Fruit fly (Drosophila melanogaster) S2 (cell line): ENCODE measurements around the gene CG14659.

Experiments
- CG8478 ChIP-seq: fragments of >200 bp; optimal IDR thresholded peaks from 2 replicates; lab custom pipeline; 2018
- CTCF ChIP-seq, 2 experiments: fragments of >200 bp; optimal IDR thresholded peaks; 2 replicates each; lab custom pipeline; 2018

The CG14659 gene

DNA sequence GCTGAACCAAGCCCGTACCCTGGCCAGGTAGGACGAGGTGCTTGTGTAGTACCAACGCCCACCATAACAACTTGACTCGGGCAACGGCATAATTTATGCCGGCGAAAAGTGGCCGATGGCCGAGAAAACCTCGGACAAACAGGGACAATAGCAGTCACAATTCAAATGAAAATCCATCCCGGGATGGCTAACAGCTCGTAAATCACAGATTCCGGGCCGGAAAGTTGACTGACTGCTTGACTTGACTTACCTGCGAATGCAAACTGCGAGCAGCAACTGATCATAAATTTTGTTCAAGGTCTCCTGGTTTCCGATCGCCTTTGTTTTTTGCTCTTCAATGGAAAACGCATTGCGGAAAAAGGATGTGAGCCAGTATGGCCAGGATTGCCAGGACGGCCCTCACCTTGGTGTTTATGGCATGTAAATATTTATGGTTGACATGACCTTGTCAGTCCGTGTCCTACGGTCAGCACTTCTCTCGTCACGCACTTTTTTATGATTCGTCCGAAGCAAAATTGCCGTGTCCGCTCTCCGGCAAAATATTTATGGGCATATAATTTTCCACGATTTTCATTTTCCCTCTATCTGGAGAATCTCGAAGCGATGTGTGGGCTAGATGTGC, 18.0 kb upstream of the CG14659 start:
- TF ChIP-seq CTCF (optimal IDR thresholded peaks at IDR 0.05; lab: Kevin White, UChicago) = no peak

DNA sequence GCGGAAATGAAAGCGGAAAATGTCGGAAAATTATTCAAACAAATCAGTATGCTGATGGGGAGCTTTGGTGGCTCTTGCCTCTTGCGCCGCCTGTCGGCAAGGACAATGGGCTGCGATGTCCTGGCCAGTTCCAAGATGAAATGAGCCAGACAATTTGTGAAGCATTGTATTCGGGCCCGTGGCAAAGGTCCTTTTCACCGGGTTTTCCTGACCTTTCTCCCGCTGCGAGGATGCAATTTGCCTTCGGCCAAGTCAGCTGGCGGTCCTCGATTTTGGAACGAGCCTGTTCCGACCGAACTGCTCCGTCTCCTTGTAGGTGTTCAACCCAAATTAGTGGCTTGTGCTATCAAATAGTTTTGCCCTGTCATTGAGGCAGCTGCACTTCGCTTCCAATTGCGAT, 16.3 kb upstream of the CG14659 start:
- no peak for TF ChIP-seq CG8478 (lab: Kevin White, UChicago)
- no peak for TF ChIP-seq CTCF (optimal IDR thresholded peaks at IDR 0.05; lab: Kevin White, UChicago)

DNA sequence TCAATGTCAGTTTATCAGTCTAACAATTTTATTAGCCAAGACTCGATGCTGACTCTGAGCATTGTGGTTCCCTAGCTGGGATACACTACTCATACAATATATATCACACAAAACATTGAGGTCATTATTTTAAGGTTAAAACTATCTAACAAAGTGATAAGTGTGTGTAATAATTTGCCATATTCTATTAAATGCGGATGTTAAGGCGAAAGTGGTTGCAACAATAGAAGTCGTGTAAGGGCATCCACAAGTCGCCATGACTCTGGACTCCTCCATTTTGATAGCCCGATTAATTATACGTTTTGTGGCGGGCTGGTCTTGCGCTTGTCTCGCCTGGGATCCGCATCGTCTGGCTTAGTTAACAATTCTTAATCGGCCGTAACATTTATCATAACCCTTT, 15.7 kb upstream of the CG14659 start:
- TF ChIP-seq CTCF (optimal IDR thresholded peaks at IDR 0.05; lab: Kevin White, UChicago) = no peak
- TF ChIP-seq CG8478 (lab: Kevin White, UChicago) = no peak

DNA sequence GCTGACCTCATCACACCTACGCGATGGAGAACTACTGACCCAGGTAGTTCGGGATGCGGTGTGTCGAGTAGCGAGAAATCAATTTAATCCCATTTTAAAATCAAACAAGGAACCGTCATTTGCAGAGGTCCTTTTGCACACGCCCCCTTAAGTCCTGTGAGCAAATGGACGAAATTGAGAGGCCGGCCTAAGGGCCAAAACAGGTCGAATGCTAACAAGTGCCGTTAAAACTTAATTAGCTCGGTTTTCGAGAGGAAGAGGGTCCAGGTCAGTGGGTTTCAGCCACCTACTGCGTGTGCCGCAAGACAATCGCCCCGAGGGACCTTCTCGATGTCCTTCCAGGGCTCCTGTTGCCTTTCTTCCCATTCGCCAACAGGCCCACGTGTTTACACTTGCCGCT, 15.1 kb upstream of the CG14659 start:
- no peak for TF ChIP-seq CG8478 (lab: Kevin White, UChicago)
- no peak for TF ChIP-seq CTCF (optimal IDR thresholded peaks at IDR 0.05; lab: Kevin White, UChicago)

DNA sequence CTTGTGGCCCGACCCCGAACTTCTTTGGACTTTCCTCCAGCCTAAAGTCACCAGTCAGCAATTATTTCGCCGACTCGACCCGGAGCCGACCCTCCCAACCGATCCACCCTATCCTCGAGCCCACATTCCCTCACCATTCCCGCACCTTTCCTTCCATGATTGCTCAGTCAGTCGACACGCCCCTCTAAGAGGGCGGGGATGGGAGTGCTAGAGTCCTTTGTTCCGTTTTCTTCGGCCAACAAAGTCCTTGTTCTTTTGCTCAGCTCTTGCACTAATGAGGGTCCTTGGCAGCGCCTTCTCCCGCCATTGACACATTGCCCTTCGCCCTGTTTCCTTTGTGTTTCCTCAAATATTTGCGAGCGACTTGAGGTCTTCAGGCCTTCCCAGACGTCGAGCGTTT, 14.3 kb upstream of the CG14659 start:
- TF ChIP-seq CTCF (optimal IDR thresholded peaks at IDR 0.05; lab: Kevin White, UChicago) (no peak), CG8478 (lab: Kevin White, UChicago) (no peak)

DNA sequence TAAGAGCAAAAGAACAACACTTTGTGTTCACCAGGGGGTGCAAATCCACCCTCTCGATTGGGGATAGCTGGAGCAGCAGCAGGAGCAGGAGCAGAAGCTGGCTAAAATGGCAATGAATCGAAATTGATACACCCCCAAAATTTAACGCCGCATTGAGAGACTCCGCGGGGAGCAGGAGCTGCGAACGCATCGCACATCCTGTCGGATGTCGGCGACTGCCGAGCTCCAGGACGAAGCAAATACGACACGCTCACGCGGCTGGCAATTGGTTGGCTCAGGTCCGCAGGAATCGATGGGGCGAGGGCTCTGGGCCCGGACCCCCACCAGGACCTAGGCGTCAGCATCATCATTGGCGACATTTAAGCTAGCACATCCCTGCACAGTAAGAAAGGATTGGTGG, 11.9 kb upstream of the CG14659 start:
- TF ChIP-seq CTCF (optimal IDR thresholded peaks at IDR 0.05; lab: Kevin White, UChicago) = no peak
- no peak for TF ChIP-seq CG8478 (lab: Kevin White, UChicago)

DNA sequence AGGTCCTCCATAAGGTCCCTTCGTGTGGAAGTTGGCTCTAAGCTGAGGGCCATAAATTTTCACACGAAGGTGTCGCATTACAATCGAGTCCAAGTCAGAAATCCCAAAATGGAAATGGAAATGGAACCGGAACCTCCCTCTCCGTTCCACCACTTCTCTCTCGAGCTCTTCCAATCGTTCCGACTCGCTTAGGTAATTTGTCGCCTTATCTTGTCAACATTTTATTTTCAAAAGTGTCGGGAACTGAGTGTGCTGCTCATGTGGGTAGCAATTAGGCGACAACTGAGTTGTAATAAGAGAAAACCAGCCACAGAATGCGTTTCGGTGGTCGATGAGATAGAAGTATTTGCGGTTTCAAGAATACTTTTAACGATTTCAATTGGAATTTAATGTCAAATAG, 9.7 kb upstream of the CG14659 start:
- TF ChIP-seq CTCF (optimal IDR thresholded peaks at IDR 0.05; lab: Kevin White, UChicago) = no peak
- TF ChIP-seq CG8478 (lab: Kevin White, UChicago) = no peak

DNA sequence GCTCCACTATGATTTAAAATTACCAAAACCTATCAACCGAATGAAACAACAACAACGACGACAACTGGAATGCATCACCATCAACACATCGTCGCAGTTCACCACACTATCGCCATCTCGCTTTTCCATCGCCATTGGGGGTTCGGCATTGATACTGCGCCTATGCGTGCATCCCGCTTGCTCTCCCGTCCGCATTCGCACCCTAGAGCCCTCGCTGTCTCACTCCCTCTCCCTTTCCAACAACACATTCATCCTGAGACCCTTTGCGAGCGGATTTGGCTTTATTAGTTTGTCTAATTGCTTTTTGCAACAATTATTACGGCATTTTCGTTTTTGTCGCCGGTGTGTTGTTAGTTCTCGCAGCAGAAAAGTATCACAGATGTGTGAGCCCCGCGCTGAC, 4.2 kb upstream of the CG14659 start:
- TF ChIP-seq CTCF (optimal IDR thresholded peaks at IDR 0.05; lab: Kevin White, UChicago) (peak; percentile 1 to 58), CG8478 (lab: Kevin White, UChicago) (peak; percentile 42)

DNA sequence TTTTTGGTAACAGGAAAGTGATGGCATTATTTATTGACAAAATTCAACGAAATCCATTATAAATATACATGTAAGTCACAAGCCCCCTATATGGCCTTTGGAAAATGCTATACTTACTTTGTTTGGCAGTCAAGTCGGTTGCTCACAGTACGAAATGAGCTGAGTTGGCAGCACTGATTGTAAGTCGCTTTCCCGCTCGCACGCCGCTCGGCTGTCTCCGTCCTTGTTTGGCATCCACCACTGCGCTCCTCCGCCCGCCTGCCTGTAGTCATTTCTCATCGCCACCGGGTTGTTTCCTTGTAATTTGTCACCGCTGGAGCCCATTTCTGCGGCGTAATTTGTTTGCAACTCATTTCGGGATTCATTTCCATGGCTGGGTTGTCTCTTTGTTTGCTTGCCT, 2.5 kb upstream of the CG14659 start:
- no peak for TF ChIP-seq CTCF (optimal IDR thresholded peaks at IDR 0.05; lab: Kevin White, UChicago)
- TF ChIP-seq CG8478 (lab: Kevin White, UChicago) = no peak

DNA sequence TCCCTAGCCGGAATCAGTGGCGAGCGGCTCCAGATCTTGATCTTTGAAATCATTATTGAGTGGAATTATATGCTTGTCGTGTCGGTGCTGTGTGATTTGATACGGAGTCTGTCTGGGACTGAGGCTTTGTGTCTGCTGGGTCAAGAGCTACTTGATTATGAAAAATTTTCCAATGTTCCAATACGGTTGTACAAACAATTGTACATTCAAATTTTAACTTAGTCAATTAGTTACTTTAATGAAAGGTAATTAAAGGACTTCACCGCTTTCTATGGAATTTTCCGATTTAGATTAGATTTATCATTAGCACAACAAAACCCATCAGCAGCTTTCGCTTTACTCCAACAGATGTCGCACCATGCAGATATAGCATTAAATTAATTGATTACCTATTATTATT, 684 bp downstream of the CG14659 start, which contains the start of gene CG14658:
TSS of gene CG14658 (minus strand) at position 101 of the 400 bp plus-strand sequence.
- TF ChIP-seq CTCF (optimal IDR thresholded peaks at IDR 0.05; lab: Kevin White, UChicago) = peak in 1 of 2 experiments; percentile 17
- no peak for TF ChIP-seq CG8478 (lab: Kevin White, UChicago)

DNA sequence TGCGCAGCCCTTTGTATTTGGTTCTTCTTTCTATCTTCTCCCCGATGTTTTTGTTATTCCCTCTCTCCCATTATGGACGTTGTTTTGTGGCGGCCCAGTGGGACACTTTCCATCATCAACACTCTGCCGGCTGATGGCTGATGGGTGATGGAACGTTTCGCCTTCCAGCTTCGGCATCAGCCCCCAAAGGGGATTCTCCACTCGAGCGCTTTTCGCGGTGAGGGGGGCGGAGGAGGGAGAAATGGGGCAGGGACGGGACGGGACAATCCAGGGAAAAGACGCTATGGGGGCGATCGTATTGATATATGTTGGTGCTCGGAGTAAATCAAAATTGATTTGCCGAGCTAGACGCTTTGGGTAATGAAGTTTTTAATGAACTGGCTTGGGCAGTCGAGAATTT, 5.9 kb downstream of the CG14659 start:
- TF ChIP-seq CTCF (optimal IDR thresholded peaks at IDR 0.05; lab: Kevin White, UChicago) (no peak), CG8478 (lab: Kevin White, UChicago) (no peak)

DNA sequence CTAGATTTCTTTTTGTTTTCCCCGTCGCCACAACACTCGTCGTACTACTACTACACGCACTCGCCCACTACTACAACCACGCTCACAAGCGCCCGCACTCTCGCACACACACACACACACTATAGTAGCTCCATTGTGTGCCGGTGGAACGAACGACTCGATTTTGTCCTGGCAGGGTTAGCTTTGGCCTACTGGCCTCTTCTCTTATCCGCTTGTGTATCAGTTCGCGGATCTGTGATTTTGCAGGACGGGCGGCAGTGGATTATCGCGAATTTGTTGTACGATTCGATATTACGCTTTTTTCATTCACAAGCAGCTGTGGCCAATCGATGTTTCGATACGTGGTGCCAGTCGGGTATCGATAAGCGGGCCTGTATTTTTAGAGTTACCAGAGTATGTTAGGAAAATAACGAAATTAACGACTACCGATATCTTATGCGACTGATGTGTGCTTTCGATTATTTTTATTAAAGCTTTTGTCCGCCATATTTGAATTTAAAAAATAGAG, 9.9 kb downstream of the CG14659 start, which contains the start of gene CG14657:
TSS of gene CG14657 (minus strand) at position 335 of the 508 bp plus-strand sequence.
- TF ChIP-seq CG8478 (lab: Kevin White, UChicago) (no peak), CTCF (optimal IDR thresholded peaks at IDR 0.05; lab: Kevin White, UChicago) (no peak)

DNA sequence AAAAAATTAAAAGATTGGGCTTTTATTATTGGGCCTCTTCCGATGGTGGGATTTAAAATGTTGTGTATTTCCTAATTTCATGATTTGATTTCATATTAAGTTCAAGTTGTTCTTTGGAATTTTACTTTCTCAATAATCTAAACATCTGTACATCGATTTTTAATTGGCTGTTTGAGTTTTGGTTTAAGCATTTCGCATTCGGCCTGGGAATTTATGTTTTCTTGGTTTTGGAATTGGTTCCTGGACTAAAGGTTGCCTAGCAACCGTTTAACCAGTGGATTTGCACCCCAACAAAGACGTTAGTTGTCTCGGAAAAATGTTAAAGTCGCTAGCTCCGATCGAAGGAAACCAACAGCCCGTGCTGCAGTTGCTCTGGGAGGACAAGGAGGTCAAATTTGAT, 15.1 kb downstream of the CG14659 start, which contains the start of gene BBS5:
TSS of gene BBS5 (plus strand) at position 301 of the 400 bp plus-strand sequence.
- TF ChIP-seq CTCF (optimal IDR thresholded peaks at IDR 0.05; lab: Kevin White, UChicago) (no peak), CG8478 (lab: Kevin White, UChicago) (no peak)

DNA sequence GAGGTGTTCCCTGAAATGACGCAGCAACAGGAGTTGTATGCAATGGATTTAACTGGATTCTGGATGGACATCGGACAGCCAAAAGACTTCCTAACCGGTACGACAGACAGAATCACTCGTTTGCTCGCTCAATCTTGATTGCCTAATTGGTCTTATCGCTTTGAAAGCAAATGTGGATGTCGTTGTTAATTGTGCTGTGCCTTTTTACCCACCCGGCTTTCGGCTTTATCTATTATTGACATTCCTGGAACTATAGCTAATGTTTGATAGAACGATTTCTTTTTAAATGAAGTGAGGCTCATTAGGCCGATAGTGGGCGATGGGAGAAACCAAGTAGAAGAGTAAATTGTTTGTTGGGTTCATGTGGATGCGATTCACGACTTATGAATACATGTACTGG, 16.4 kb downstream of the CG14659 start:
- TF ChIP-seq CG8478 (lab: Kevin White, UChicago) = no peak
- TF ChIP-seq CTCF (optimal IDR thresholded peaks at IDR 0.05; lab: Kevin White, UChicago) = no peak

DNA sequence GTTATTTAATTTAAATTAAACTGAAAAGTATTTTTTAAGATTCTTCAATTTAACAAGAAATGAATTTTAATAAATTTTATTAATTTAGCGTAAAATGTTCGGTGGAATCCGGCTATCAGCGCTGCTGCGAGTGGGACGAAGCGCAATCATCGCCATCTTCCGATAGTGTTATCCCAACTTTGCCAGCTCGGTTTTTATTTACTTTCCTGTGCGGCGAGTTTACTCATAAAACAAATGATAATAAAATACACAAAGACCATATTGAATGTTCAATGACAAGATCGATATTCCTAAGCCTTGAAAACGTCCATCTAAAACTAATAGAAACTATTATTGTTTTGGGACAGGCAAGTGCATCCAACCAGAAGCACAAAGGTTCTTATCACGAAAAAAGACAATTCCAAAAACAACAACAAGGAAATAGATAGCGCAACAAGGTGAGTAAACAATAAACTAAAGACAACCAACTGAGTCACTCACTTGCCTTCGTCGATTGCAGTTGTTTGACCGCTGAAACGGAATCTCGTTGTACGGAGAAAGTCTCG, 17.9 kb downstream of the CG14659 start:
- TF ChIP-seq CG8478 (lab: Kevin White, UChicago) = no peak
- no peak for TF ChIP-seq CTCF (optimal IDR thresholded peaks at IDR 0.05; lab: Kevin White, UChicago)
